Fruit fly (Drosophila melanogaster) whole organism, embryonic: ENCODE data around the gene CG7094.

Experiments
- Atf-2 ChIP-seq: fragments of 200-800 bp; sonication (Bioruptor generic); optimal IDR thresholded peaks from 2 replicates; lab custom pipeline; 2016; ENCODE audit warnings: missing biosample characterization, missing genetic modification characterization
- C15 ChIP-seq: fragments of 200-800 bp; sonication (Bioruptor generic); IDR thresholded peaks from 3 replicates; pipeline ENCODE4 v1.3.6; 2022; ENCODE audit warnings: missing biosample characterization, missing genetic modification characterization
- CG11093 ChIP-seq: fragments of 200-800 bp; sonication (Bioruptor generic); IDR thresholded peaks from 3 replicates; pipeline ENCODE4 v1.3.6; 2022; ENCODE audit warnings: missing biosample characterization, missing genetic modification characterization
- CG11504 ChIP-seq: fragments of 200-800 bp; sonication (Bioruptor generic); optimal IDR thresholded peaks from 3 replicates; lab custom pipeline; 2019; ENCODE audit warnings: missing biosample characterization, mild to moderate bottlenecking, missing genetic modification characterization, moderate library complexity
- CG15479 ChIP-seq: fragments of 200-800 bp; sonication (Bioruptor generic); optimal IDR thresholded peaks from 3 replicates; lab custom pipeline; 2019; ENCODE audit warnings: missing biosample characterization, mild to moderate bottlenecking, missing genetic modification characterization, moderate library complexity
- CG17359 ChIP-seq: fragments of 200-800 bp; sonication (Bioruptor generic); optimal IDR thresholded peaks from 3 replicates; lab custom pipeline; 2018; ENCODE audit warnings: missing biosample characterization, mild to moderate bottlenecking, missing genetic modification characterization, moderate library complexity
- CG1792 ChIP-seq: fragments of 200-800 bp; sonication (Bioruptor generic); optimal IDR thresholded peaks from 2 replicates; lab custom pipeline; 2016; ENCODE audit warnings: missing biosample characterization, missing genetic modification characterization
- CG2202 ChIP-seq: fragments of 200-800 bp; sonication (Bioruptor generic); optimal IDR thresholded peaks from 2 replicates; lab custom pipeline; 2018; ENCODE audit warnings: missing biosample characterization, mild to moderate bottlenecking, missing genetic modification characterization
- CG30403 ChIP-seq: fragments of 200-800 bp; sonication (Bioruptor generic); optimal IDR thresholded peaks from 3 replicates; lab custom pipeline; 2016; ENCODE audit warnings: missing biosample characterization, missing genetic modification characterization
- CG31388 ChIP-seq: fragments of 200-800 bp; sonication (Bioruptor generic); optimal IDR thresholded peaks from 2 replicates; lab custom pipeline; 2016; ENCODE audit warnings: missing biosample characterization, missing genetic modification characterization
- CG33213 ChIP-seq: fragments of 200-800 bp; sonication (Bioruptor generic); optimal IDR thresholded peaks from 3 replicates; lab custom pipeline; 2016; ENCODE audit warnings: missing biosample characterization, missing genetic modification characterization
- CG34422 ChIP-seq: fragments of 200-800 bp; sonication (Bioruptor generic); IDR thresholded peaks from 3 replicates; pipeline ENCODE4 v1.3.6; 2022; ENCODE audit warnings: missing biosample characterization, missing genetic modification characterization
- CG4360 ChIP-seq: fragments of 200-800 bp; sonication (Bioruptor generic); IDR thresholded peaks from 2 replicates; pipeline ENCODE4 v1.3.6; 2022; ENCODE audit warnings: missing biosample characterization, missing genetic modification characterization
- CG4820 ChIP-seq: fragments of 200-800 bp; sonication (Bioruptor generic); optimal IDR thresholded peaks from 3 replicates; lab custom pipeline; 2016; ENCODE audit warnings: missing biosample characterization, missing genetic modification characterization
- CG6683 ChIP-seq: fragments of 200-800 bp; sonication (Bioruptor generic); optimal IDR thresholded peaks from 2 replicates; lab custom pipeline; 2017; ENCODE audit warnings: missing biosample characterization, mild to moderate bottlenecking, missing genetic modification characterization, missing genetic modification reagents
- CG6854 ChIP-seq: fragments of 200-800 bp; sonication (Bioruptor generic); optimal IDR thresholded peaks from 3 replicates; lab custom pipeline; 2017; ENCODE audit warnings: missing biosample characterization, mild to moderate bottlenecking, missing genetic modification characterization
- CG8924 ChIP-seq: fragments of 200-800 bp; optimal IDR thresholded peaks from 3 replicates; lab custom pipeline; 2019; ENCODE audit warnings: missing biosample characterization, mild to moderate bottlenecking, missing genetic modification characterization, moderate library complexity
- CHES-1-like ChIP-seq: fragments of 200-800 bp; sonication (Bioruptor generic); optimal IDR thresholded peaks from 2 replicates; lab custom pipeline; 2016; ENCODE audit warnings: missing biosample characterization, missing genetic modification characterization
- CTCF ChIP-seq: fragments of 200-800 bp; sonication (Bioruptor generic); optimal IDR thresholded peaks from 2 replicates; lab custom pipeline; 2017; ENCODE audit warnings: missing biosample characterization, mild to moderate bottlenecking, missing genetic modification characterization, moderate library complexity
- Dbx ChIP-seq: fragments of 200-800 bp; sonication (Bioruptor generic); IDR thresholded peaks from 3 replicates; pipeline ENCODE4 v1.3.6; 2022; ENCODE audit warnings: missing biosample characterization, missing genetic modification characterization
- Deaf1 ChIP-seq: fragments of 200-800 bp; optimal IDR thresholded peaks from 3 replicates; lab custom pipeline; 2019; ENCODE audit warnings: missing biosample characterization, mild to moderate bottlenecking, missing genetic modification characterization, moderate library complexity
- Dp ChIP-seq: fragments of 200-800 bp; sonication (Bioruptor generic); optimal IDR thresholded peaks from 2 replicates; lab custom pipeline; 2018; ENCODE audit warnings: missing biosample characterization, mild to moderate bottlenecking, missing genetic modification characterization, moderate library complexity
- E2f2 ChIP-seq: fragments of 200-800 bp; sonication (Bioruptor generic); IDR thresholded peaks from 2 replicates; pipeline ENCODE4 v1.3.6; 2022; ENCODE audit warnings: missing biosample characterization, missing genetic modification characterization
- HLH4C ChIP-seq: fragments of 200-800 bp; sonication (Bioruptor generic); IDR thresholded peaks from 3 replicates; pipeline ENCODE4 v1.3.6; 2022; ENCODE audit warnings: missing biosample characterization, missing genetic modification characterization; ENCODE audit not compliant: partially characterized antibody
- Hr39 ChIP-seq: fragments of >200 bp; optimal IDR thresholded peaks from 2 replicates; lab custom pipeline; 2017
- PHDP ChIP-seq: fragments of 200-800 bp; sonication (Bioruptor generic); optimal IDR thresholded peaks from 3 replicates; lab custom pipeline; 2018; ENCODE audit warnings: missing biosample characterization, mild to moderate bottlenecking, missing genetic modification characterization, moderate library complexity
- Sox102F ChIP-seq: fragments of 200-800 bp; sonication (Bioruptor generic); optimal IDR thresholded peaks from 2 replicates; lab custom pipeline; 2018; ENCODE audit warnings: missing biosample characterization, mild to moderate bottlenecking, missing genetic modification characterization, moderate library complexity
- Sry-δ ChIP-seq: fragments of 200-800 bp; sonication (Bioruptor generic); optimal IDR thresholded peaks from 2 replicates; lab custom pipeline; 2016; ENCODE audit warnings: missing biosample characterization, missing genetic modification characterization
- Trl ChIP-seq, 3 experiments: fragments of >200 bp in 2 of 3; fragments of 200-800 bp in 1 of 3; sonication (Bioruptor generic) in 1 of 3; optimal IDR thresholded peaks; 2 replicates in 1 of 3; 3 replicates in 2 of 3; lab custom pipeline; 2016 to 2017; ENCODE audit warnings: missing biosample characterization in 1 of 3, missing genetic modification characterization in 1 of 3
- Xbp1 ChIP-seq: fragments of 200-800 bp; sonication (Bioruptor generic); optimal IDR thresholded peaks from 3 replicates; lab custom pipeline; 2016; ENCODE audit warnings: missing biosample characterization, mild to moderate bottlenecking, missing genetic modification characterization
- abd-A ChIP-seq: fragments of 200-800 bp; sonication (Bioruptor generic); optimal IDR thresholded peaks from 3 replicates; lab custom pipeline; 2019; ENCODE audit warnings: missing biosample characterization, mild to moderate bottlenecking, missing genetic modification characterization, moderate library complexity
- ash1 ChIP-seq: fragments of 200-800 bp; sonication (Bioruptor generic); optimal IDR thresholded peaks from 2 replicates; lab custom pipeline; 2018; ENCODE audit warnings: missing biosample characterization, mild to moderate bottlenecking, missing genetic modification characterization
- bowl ChIP-seq: fragments of 200-800 bp; sonication (Bioruptor generic); IDR thresholded peaks from 2 replicates; pipeline ENCODE4 v1.3.6; 2022; ENCODE audit warnings: missing biosample characterization, missing genetic modification characterization
- chm ChIP-seq: fragments of 200-800 bp; sonication (Bioruptor generic); IDR thresholded peaks from 2 replicates; pipeline ENCODE4 v1.3.6; 2022; ENCODE audit warnings: missing biosample characterization, missing genetic modification characterization
- ci ChIP-seq: fragments of 200-800 bp; sonication (Bioruptor generic); IDR thresholded peaks from 3 replicates; pipeline ENCODE4 v1.3.6; 2022; ENCODE audit warnings: missing biosample characterization, missing genetic modification characterization
- crp ChIP-seq, 2 experiments: fragments of 200-800 bp; sonication (Bioruptor generic); optimal IDR thresholded peaks; 2 replicates in 1 of 2; 3 replicates in 1 of 2; lab custom pipeline; 2017; ENCODE audit warnings: missing biosample characterization in 2 of 2, missing genetic modification characterization in 2 of 2, mild to moderate bottlenecking in 1 of 2, moderate library complexity in 1 of 2
- da ChIP-seq: fragments of 200-800 bp; sonication (Bioruptor generic); optimal IDR thresholded peaks from 2 replicates; lab custom pipeline; 2016; ENCODE audit warnings: missing biosample characterization, missing genetic modification characterization
- eyg ChIP-seq: fragments of 200-800 bp; sonication (Bioruptor generic); optimal IDR thresholded peaks from 3 replicates; lab custom pipeline; 2016; ENCODE audit warnings: missing biosample characterization, missing genetic modification characterization
- fru ChIP-seq: fragments of >200 bp; optimal IDR thresholded peaks from 2 replicates; lab custom pipeline; 2017
- gce ChIP-seq: fragments of 200-800 bp; sonication (Bioruptor generic); IDR thresholded peaks from 3 replicates; pipeline ENCODE4 v1.3.6; 2022; ENCODE audit warnings: missing biosample characterization, missing genetic modification characterization
- grn ChIP-seq: fragments of 200-800 bp; sonication (Bioruptor generic); optimal IDR thresholded peaks from 3 replicates; lab custom pipeline; 2017; ENCODE audit warnings: missing biosample characterization, missing genetic modification characterization
- gt ChIP-seq: fragments of 200-800 bp; sonication (Bioruptor generic); IDR thresholded peaks from 2 replicates; pipeline ENCODE4 v1.3.6; 2022; ENCODE audit warnings: missing biosample characterization, missing genetic modification characterization
- hth ChIP-seq: fragments of >200 bp; optimal IDR thresholded peaks from 2 replicates; lab custom pipeline; 2017; ENCODE audit warnings: inconsistent platforms
- kay ChIP-seq: fragments of 200-800 bp; sonication (Bioruptor generic); optimal IDR thresholded peaks from 2 replicates; lab custom pipeline; 2016; ENCODE audit warnings: missing biosample characterization, missing genetic modification characterization
- luna ChIP-seq: fragments of 200-800 bp; sonication (Bioruptor generic); optimal IDR thresholded peaks from 2 replicates; lab custom pipeline; 2016; ENCODE audit warnings: missing biosample characterization, missing genetic modification characterization
- scrt ChIP-seq: fragments of 200-800 bp; sonication (Bioruptor generic); optimal IDR thresholded peaks from 2 replicates; lab custom pipeline; 2018; ENCODE audit warnings: missing biosample characterization, mild to moderate bottlenecking, missing genetic modification characterization, moderate library complexity
- sna ChIP-seq: fragments of 200-800 bp; sonication (Bioruptor generic); IDR thresholded peaks from 2 replicates; pipeline ENCODE4 v1.3.6; 2022; ENCODE audit warnings: missing biosample characterization, missing genetic modification characterization; ENCODE audit not compliant: partially characterized antibody
- tin ChIP-seq: fragments of 200-800 bp; sonication (Bioruptor generic); optimal IDR thresholded peaks from 3 replicates; lab custom pipeline; 2016; ENCODE audit warnings: missing biosample characterization, missing genetic modification characterization
- tio ChIP-seq: fragments of 200-800 bp; sonication (Bioruptor generic); optimal IDR thresholded peaks from 2 replicates; lab custom pipeline; 2017; ENCODE audit warnings: missing biosample characterization, missing genetic modification characterization, inconsistent platforms

Gene CG7094

DNA sequence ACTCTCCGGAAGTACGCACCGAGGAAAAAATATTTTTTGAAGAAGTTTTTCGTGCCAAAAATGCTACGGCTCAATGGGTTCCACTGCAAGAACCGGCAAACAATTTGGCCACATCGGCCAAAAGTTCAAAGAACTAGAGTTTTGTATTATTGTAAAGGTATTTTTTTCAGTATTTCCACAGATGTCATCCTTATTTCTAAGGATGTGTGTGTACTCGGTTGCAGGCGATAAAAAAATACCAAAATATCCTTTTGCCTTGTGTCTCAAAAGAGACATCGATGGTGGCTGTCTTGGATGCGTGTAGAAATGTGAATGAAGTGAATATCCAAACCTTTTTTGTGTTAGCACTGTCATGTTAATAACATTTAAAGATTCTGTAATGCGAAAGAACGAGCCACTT lies 47.6 kb upstream of the CG7094 start (continued):
- TF ChIP-seq CG6683 (GFP tag; lab: Kevin White, UChicago) = no peak
- no peak for TF ChIP-seq grn
- no peak for TF ChIP-seq sna
- no peak for TF ChIP-seq CG4820
- TF ChIP-seq CG31388 = no peak
- no peak for TF ChIP-seq Hr39
- peak; percentile 62 for TF ChIP-seq Sry-δ
- TF ChIP-seq CG11504 (tag; lab: Kevin White, UChicago) = peak; percentile 27
- TF ChIP-seq Trl (optimal IDR thresholded peaks at IDR 0.05; lab: Kevin White, UChicago) = no peak
- no peak for TF ChIP-seq Trl (GFP tag; optimal IDR thresholded peaks at IDR 0.05; lab: Kevin White, UChicago)

DNA sequence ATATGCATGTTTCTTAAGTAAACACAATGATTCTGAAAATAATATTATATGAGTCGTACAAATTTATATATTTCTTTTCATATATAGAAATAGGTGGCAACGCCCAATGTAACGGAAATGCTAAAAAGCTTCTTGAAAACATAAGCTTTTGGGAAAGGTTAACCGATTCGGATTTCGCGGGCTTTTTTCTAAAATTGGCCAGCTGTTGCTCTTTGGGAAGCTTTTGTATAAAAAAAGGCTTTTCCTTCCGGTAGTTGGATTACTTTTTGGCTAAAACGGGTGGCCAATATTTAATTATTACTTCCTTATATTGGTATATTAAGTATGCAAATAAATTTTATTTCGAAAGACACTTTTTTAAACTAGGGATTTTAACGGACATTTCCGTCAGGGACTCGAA lies 38.5 kb upstream of the CG7094 start:
- peak; percentile 36; the same call in 1 of the 2 replicates for TF ChIP-seq E2f2 (GFP tag; lab: Robert Waterston, UW)
- peak in 1 of 2 experiments; percentile 19 for TF ChIP-seq crp (GFP tag; optimal IDR thresholded peaks at IDR 0.05; lab: Kevin White, UChicago)
- TF ChIP-seq Dp (GFP tag; lab: Kevin White, UChicago) = peak; percentile 40
- TF ChIP-seq scrt (GFP tag; lab: Kevin White, UChicago) = peak; percentile 97
- TF ChIP-seq hth (lab: Kevin White, UChicago) = no peak
- TF ChIP-seq CTCF = peak; percentile 45
- TF ChIP-seq CG1792 (GFP tag; lab: Kevin White, UChicago) = no peak
- TF ChIP-seq tio (GFP tag; lab: Kevin White, UChicago) = no peak
- TF ChIP-seq abd-A (tag; lab: Kevin White, UChicago) = peak; percentile 2
- TF ChIP-seq kay (GFP tag; lab: Kevin White, UChicago) = no peak
- no peak for TF ChIP-seq Atf-2

DNA sequence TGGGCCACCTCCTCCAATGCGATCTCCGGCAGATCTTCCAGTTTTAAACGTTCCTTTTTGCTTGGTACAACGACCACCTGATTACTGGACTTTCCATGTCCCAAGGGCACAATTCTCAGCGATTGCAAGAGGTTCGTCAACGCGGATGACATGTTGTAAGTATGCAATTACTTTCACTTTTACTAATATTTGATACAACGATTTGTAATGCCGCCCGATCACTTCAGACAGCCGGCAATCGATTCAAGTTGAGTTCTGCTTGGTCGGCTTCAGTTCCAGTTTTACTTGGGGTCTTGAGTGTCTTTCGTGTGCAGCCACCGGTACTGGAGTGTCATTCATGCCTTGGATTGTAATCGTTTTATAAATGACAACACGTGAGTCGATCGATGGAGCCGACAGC lies 36.4 kb upstream of the CG7094 start, which contains the start of the genes Sytalpha and CG6870:
Gene Sytalpha, plus strand, starts transcription at position 301 of the 400 bp plus-strand sequence.
Gene CG6870, minus strand, starts transcription at position 340 of the 400 bp plus-strand sequence.
- TF ChIP-seq Deaf1 (tag; lab: Kevin White, UChicago) = peak; percentile 66
- TF ChIP-seq CG17359 (tag; lab: Kevin White, UChicago) = no peak
- TF ChIP-seq, all 482 proteins: peak for 1

DNA sequence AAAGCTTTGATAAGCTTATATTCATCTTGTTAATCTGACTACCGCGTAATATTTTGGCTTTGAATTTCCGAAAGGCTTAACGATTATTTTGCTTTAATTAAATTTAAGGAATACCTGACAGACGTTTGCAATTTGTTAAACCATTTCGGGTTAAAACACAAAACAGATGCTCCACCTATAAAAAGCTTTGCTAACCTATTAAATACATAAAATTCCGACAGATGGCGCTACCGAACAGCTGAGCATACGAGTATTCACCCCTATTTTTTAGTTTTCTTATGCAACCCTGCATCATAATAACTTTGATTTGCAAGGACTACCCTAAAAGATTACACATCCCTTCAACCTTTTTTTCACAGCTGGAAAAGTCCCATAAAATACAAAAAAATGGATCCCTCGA lies 34.3 kb upstream of the CG7094 start:
- TF ChIP-seq CG8924 (tag; lab: Kevin White, UChicago) (no peak), CG2202 (tag; lab: Kevin White, UChicago) (no peak), tin (GFP tag; lab: Kevin White, UChicago) (no peak), HLH4C (GFP tag; lab: Robert Waterston, UW) (no peak), da (no peak), grn (no peak), gt (no peak), ci (0 out of 3 replicates have a peak, but pooled peaks have one; percentile 20), PHDP (peak; percentile 29), Xbp1 (peak; percentile 27), ash1 (GFP tag; lab: Kevin White, UChicago) (no peak), C15 (GFP tag; lab: Robert Waterston, UW) (no peak), luna (no peak), chm (GFP tag; lab: Robert Waterston, UW) (no peak), CG6854 (GFP tag; lab: Kevin White, UChicago) (no peak), CG4360 (GFP tag; lab: Robert Waterston, UW) (no peak), eyg (GFP tag; lab: Kevin White, UChicago) (no peak), CG30403 (GFP tag; lab: Kevin White, UChicago) (peak; percentile 24), Dbx (no peak), bowl (GFP tag; lab: Robert Waterston, UW) (no peak), fru (lab: Kevin White, UChicago) (no peak), CG11093 (GFP tag; lab: Robert Waterston, UW) (no peak), Sox102F (GFP tag; lab: Kevin White, UChicago) (peak; percentile 35), CG15479 (GFP tag; lab: Kevin White, UChicago) (no peak), CHES-1-like (GFP tag; lab: Kevin White, UChicago) (no peak), CG33213 (GFP tag; lab: Kevin White, UChicago) (no peak), gce (GFP tag; lab: Robert Waterston, UW) (no peak), CG34422 (GFP tag; lab: Robert Waterston, UW) (no peak)
